Fruit fly (Drosophila melanogaster) whole organism, embryonic: ENCODE data around the gene CG3544.

Experiments
- Atf3 ChIP-seq: fragments of 200-800 bp; sonication (Bioruptor generic); optimal IDR thresholded peaks from 3 replicates; lab custom pipeline; 2016; ENCODE audit warnings: missing biosample characterization, missing genetic modification characterization
- CG10147 ChIP-seq: fragments of 200-800 bp; sonication (Bioruptor generic); optimal IDR thresholded peaks from 2 replicates; lab custom pipeline; 2019; ENCODE audit warnings: missing biosample characterization, mild to moderate bottlenecking, missing genetic modification characterization, moderate library complexity
- CG10654 ChIP-seq: fragments of 200-800 bp; sonication (Bioruptor generic); optimal IDR thresholded peaks from 2 replicates; lab custom pipeline; 2016; ENCODE audit warnings: missing biosample characterization, missing genetic modification characterization
- CG12071 ChIP-seq: fragments of 200-800 bp; sonication (Bioruptor generic); optimal IDR thresholded peaks from 3 replicates; lab custom pipeline; 2018; ENCODE audit warnings: missing biosample characterization, mild to moderate bottlenecking, missing genetic modification characterization
- CG12236 ChIP-seq: fragments of 200-800 bp; sonication (Bioruptor generic); optimal IDR thresholded peaks from 2 replicates; lab custom pipeline; 2016; ENCODE audit warnings: missing biosample characterization, missing genetic modification characterization
- CG12299 ChIP-seq: fragments of 200-800 bp; sonication (Bioruptor generic); optimal IDR thresholded peaks from 2 replicates; lab custom pipeline; 2018; ENCODE audit warnings: missing biosample characterization, mild to moderate bottlenecking, missing genetic modification characterization
- CG1602 ChIP-seq: fragments of 200-800 bp; sonication (Bioruptor generic); optimal IDR thresholded peaks from 3 replicates; lab custom pipeline; 2016; ENCODE audit warnings: missing biosample characterization, missing genetic modification characterization
- CG17186 ChIP-seq: fragments of 200-800 bp; sonication (Bioruptor generic); optimal IDR thresholded peaks from 3 replicates; lab custom pipeline; 2017; ENCODE audit warnings: missing biosample characterization, missing genetic modification reagents, missing genetic modification characterization
- CG17829 ChIP-seq: fragments of 200-800 bp; optimal IDR thresholded peaks from 2 replicates; lab custom pipeline; 2019; ENCODE audit warnings: missing biosample characterization, mild to moderate bottlenecking, missing genetic modification characterization, moderate library complexity
- CG17912 ChIP-seq: fragments of 200-800 bp; sonication (Bioruptor generic); optimal IDR thresholded peaks from 2 replicates; lab custom pipeline; 2018; ENCODE audit warnings: missing biosample characterization, mild to moderate bottlenecking, missing genetic modification characterization
- CG2199 ChIP-seq: fragments of 200-800 bp; sonication (Bioruptor generic); IDR thresholded peaks from 3 replicates; pipeline ENCODE4 v1.3.6; 2022; ENCODE audit warnings: missing biosample characterization, missing genetic modification characterization
- CG2202 ChIP-seq: fragments of 200-800 bp; sonication (Bioruptor generic); optimal IDR thresholded peaks from 2 replicates; lab custom pipeline; 2018; ENCODE audit warnings: missing biosample characterization, mild to moderate bottlenecking, missing genetic modification characterization
- CG30020 ChIP-seq: fragments of 200-800 bp; optimal IDR thresholded peaks from 2 replicates; lab custom pipeline; 2019; ENCODE audit warnings: missing biosample characterization, mild to moderate bottlenecking, missing genetic modification characterization, moderate library complexity
- CG5180 ChIP-seq: fragments of 200-800 bp; sonication (Bioruptor generic); optimal IDR thresholded peaks from 3 replicates; lab custom pipeline; 2017; ENCODE audit warnings: missing biosample characterization, missing genetic modification characterization, mild to moderate bottlenecking, moderate library complexity, missing genetic modification reagents
- CG6683 ChIP-seq: fragments of 200-800 bp; sonication (Bioruptor generic); optimal IDR thresholded peaks from 2 replicates; lab custom pipeline; 2017; ENCODE audit warnings: missing biosample characterization, mild to moderate bottlenecking, missing genetic modification characterization, missing genetic modification reagents
- CG8290 ChIP-seq, 3 experiments: fragments of 200-800 bp; sonication (Bioruptor generic); optimal IDR thresholded peaks; 2 replicates each; lab custom pipeline; 2016 to 2019; ENCODE audit warnings: missing biosample characterization in 3 of 3, missing genetic modification characterization in 3 of 3, mild to moderate bottlenecking in 2 of 3, moderate library complexity in 1 of 3
- CG9609 ChIP-seq: fragments of 200-800 bp; sonication (Bioruptor generic); optimal IDR thresholded peaks from 3 replicates; lab custom pipeline; 2016; ENCODE audit warnings: missing biosample characterization, missing genetic modification characterization
- CHES-1-like ChIP-seq: fragments of 200-800 bp; sonication (Bioruptor generic); optimal IDR thresholded peaks from 2 replicates; lab custom pipeline; 2016; ENCODE audit warnings: missing biosample characterization, missing genetic modification characterization
- Doc2 ChIP-seq: fragments of 200-800 bp; sonication (Bioruptor generic); IDR thresholded peaks from 2 replicates; pipeline ENCODE4 v1.3.6; 2022; ENCODE audit warnings: missing biosample characterization, missing genetic modification characterization
- GATAe ChIP-seq: fragments of 200-800 bp; sonication (Bioruptor generic); conservative IDR thresholded peaks from 2 replicates; pipeline ENCODE4 v1.3.6; 2022; ENCODE audit warnings: missing biosample characterization, missing genetic modification characterization
- Hmx ChIP-seq: fragments of 200-800 bp; sonication (Bioruptor generic); optimal IDR thresholded peaks from 2 replicates; lab custom pipeline; 2016; ENCODE audit warnings: missing biosample characterization, missing genetic modification characterization
- Med ChIP-seq: fragments of 200-800 bp; sonication (Bioruptor generic); peaks from one replicate; lab custom pipeline; 2016; ENCODE audit warnings: missing biosample characterization, missing genetic modification characterization, mild to moderate bottlenecking, inconsistent platforms, moderate library complexity
- Mrtf ChIP-seq: fragments of 200-800 bp; sonication (Bioruptor generic); IDR thresholded peaks from 3 replicates; pipeline ENCODE4 v1.3.6; 2022; ENCODE audit warnings: missing biosample characterization, missing genetic modification characterization
- Neu2 ChIP-seq: fragments of 200-800 bp; sonication (Bioruptor generic); optimal IDR thresholded peaks from 3 replicates; lab custom pipeline; 2016; ENCODE audit warnings: missing biosample characterization, missing genetic modification characterization, borderline replicate concordance
- Stat92E ChIP-seq, 3 experiments: fragments of >200 bp in 2 of 3; fragments of 200-800 bp in 1 of 3; sonication (Bioruptor generic) in 1 of 3; optimal IDR thresholded peaks; 2 replicates each; lab custom pipeline; 2017 to 2019; ENCODE audit warnings: missing biosample characterization in 3 of 3, missing genetic modification characterization in 3 of 3, mild to moderate bottlenecking in 1 of 3, moderate library complexity in 1 of 3
- Xbp1 ChIP-seq: fragments of 200-800 bp; sonication (Bioruptor generic); optimal IDR thresholded peaks from 3 replicates; lab custom pipeline; 2016; ENCODE audit warnings: missing biosample characterization, mild to moderate bottlenecking, missing genetic modification characterization
- abd-A ChIP-seq: fragments of 200-800 bp; sonication (Bioruptor generic); optimal IDR thresholded peaks from 3 replicates; lab custom pipeline; 2019; ENCODE audit warnings: missing biosample characterization, mild to moderate bottlenecking, missing genetic modification characterization, moderate library complexity
- aop ChIP-seq: fragments of 200-800 bp; sonication (Bioruptor generic); IDR thresholded peaks from 2 replicates; pipeline ENCODE4 v1.3.6; 2022; ENCODE audit warnings: missing biosample characterization, missing genetic modification characterization
- az2 ChIP-seq: fragments of 200-800 bp; sonication (Bioruptor generic); optimal IDR thresholded peaks from 3 replicates; lab custom pipeline; 2016; ENCODE audit warnings: missing biosample characterization, missing genetic modification characterization
- bowl ChIP-seq: fragments of 200-800 bp; sonication (Bioruptor generic); IDR thresholded peaks from 2 replicates; pipeline ENCODE4 v1.3.6; 2022; ENCODE audit warnings: missing biosample characterization, missing genetic modification characterization
- chm ChIP-seq: fragments of 200-800 bp; sonication (Bioruptor generic); IDR thresholded peaks from 2 replicates; pipeline ENCODE4 v1.3.6; 2022; ENCODE audit warnings: missing biosample characterization, missing genetic modification characterization
- chn ChIP-seq: fragments of 200-800 bp; sonication (Bioruptor generic); optimal IDR thresholded peaks from 2 replicates; lab custom pipeline; 2016; ENCODE audit warnings: missing biosample characterization, missing genetic modification characterization
- dpn ChIP-seq, 2 experiments: fragments of 200-800 bp; sonication (Bioruptor generic); optimal IDR thresholded peaks; 3 replicates each; lab custom pipeline; 2016; ENCODE audit warnings: missing biosample characterization in 2 of 2, missing genetic modification characterization in 2 of 2
- grau ChIP-seq: fragments of 200-800 bp; optimal IDR thresholded peaks from 3 replicates; lab custom pipeline; 2019; ENCODE audit warnings: missing biosample characterization, mild to moderate bottlenecking, missing genetic modification characterization, moderate library complexity
- inv ChIP-seq: fragments of 200-800 bp; sonication (Bioruptor generic); IDR thresholded peaks from 2 replicates; pipeline ENCODE4 v1.3.6; 2022; ENCODE audit warnings: missing biosample characterization, missing genetic modification characterization; ENCODE audit not compliant: partially characterized antibody
- kni ChIP-seq: fragments of 200-800 bp; sonication (Bioruptor generic); optimal IDR thresholded peaks from 3 replicates; lab custom pipeline; 2017; ENCODE audit warnings: mild to moderate bottlenecking, missing biosample characterization, missing genetic modification reagents, missing genetic modification characterization
- knrl ChIP-seq: fragments of 200-800 bp; sonication (Bioruptor generic); IDR thresholded peaks from 3 replicates; pipeline ENCODE4 v1.3.6; 2022; ENCODE audit warnings: missing biosample characterization, missing genetic modification characterization; ENCODE audit not compliant: partially characterized antibody
- lmd ChIP-seq: fragments of 200-800 bp; sonication (Bioruptor generic); IDR thresholded peaks from 2 replicates; pipeline ENCODE4 v1.3.6; 2022; ENCODE audit warnings: missing biosample characterization, missing genetic modification characterization
- maf-S ChIP-seq: fragments of 200-800 bp; sonication (Bioruptor generic); optimal IDR thresholded peaks from 2 replicates; lab custom pipeline; 2016; ENCODE audit warnings: missing biosample characterization, missing genetic modification characterization
- odd ChIP-seq: fragments of 200-800 bp; sonication (Bioruptor generic); optimal IDR thresholded peaks from 2 replicates; lab custom pipeline; 2017; ENCODE audit warnings: missing biosample characterization, mild to moderate bottlenecking, missing genetic modification characterization
- org-1 ChIP-seq: fragments of 200-800 bp; sonication (Bioruptor generic); optimal IDR thresholded peaks from 2 replicates; lab custom pipeline; 2017; ENCODE audit warnings: missing biosample characterization, missing genetic modification characterization
- prd ChIP-seq, 3 experiments: fragments of >200 bp in 2 of 3; fragments of 200-800 bp in 1 of 3; sonication (Bioruptor generic) in 1 of 3; optimal IDR thresholded peaks in 2 of 3; IDR thresholded peaks in 1 of 3; 2 replicates in 2 of 3; 3 replicates in 1 of 3; pipeline versions ENCODE4 v1.3.6 to Lab custom; 2017 to 2022; ENCODE audit warnings: missing biosample characterization in 1 of 3, missing genetic modification characterization in 1 of 3
- ro ChIP-seq: fragments of 200-800 bp; sonication (Bioruptor generic); IDR thresholded peaks from 2 replicates; pipeline ENCODE4 v1.3.6; 2022; ENCODE audit warnings: missing biosample characterization, missing genetic modification characterization
- so ChIP-seq: fragments of 200-800 bp; sonication (Bioruptor generic); IDR thresholded peaks from 3 replicates; pipeline ENCODE4 v1.3.6; 2022; ENCODE audit warnings: missing biosample characterization, missing genetic modification characterization
- trem ChIP-seq: fragments of 200-800 bp; optimal IDR thresholded peaks from 3 replicates; lab custom pipeline; 2019; ENCODE audit warnings: missing biosample characterization, mild to moderate bottlenecking, missing genetic modification characterization, moderate library complexity
- trh ChIP-seq: fragments of 200-800 bp; sonication (Bioruptor generic); optimal IDR thresholded peaks from 2 replicates; lab custom pipeline; 2016; ENCODE audit warnings: missing biosample characterization, missing genetic modification characterization
- wek ChIP-seq: fragments of 200-800 bp; sonication (Bioruptor generic); optimal IDR thresholded peaks from 3 replicates; lab custom pipeline; 2018; ENCODE audit warnings: missing biosample characterization, mild to moderate bottlenecking, missing genetic modification characterization, moderate library complexity
- wor ChIP-seq: fragments of 200-800 bp; sonication (Bioruptor generic); IDR thresholded peaks from 2 replicates; pipeline ENCODE4 v1.3.6; 2022; ENCODE audit warnings: missing biosample characterization, missing genetic modification characterization

Gene CG3544

DNA sequence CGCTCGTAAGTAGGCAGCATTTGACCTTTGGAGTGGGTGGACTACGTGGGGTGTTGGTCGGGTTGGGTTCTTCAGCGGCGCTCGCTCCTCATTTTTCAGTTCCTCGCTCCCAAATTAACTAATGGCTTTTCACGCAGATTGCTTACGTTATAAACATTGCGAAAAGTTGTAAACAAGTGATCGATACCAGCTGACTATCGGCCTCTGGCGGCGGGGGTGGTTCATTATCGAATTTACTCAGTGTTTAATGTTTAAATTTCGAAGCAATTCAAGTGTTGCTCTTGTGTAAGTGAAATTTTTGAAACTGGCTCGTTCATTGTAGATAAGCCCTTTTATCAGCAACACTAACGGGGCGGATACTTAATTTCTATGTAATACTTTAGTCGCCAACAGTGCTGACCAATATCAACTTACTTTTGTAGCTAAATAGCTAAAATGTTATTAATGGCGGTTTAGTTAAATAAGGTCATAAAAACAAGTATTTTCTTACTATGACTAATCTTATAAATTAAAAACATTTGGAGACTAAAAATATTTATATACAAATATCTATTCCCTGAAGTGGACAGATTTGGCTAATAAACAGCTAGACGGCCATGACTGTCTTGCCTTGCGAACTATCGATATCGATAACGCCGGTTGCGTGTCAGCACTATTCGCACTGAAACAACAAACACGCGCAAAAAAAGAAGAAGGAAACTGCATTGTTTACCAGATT lies 35.3 kb downstream of the CG3544 start, which contains the start of the genes PGAP2 and Clp (continued):
- TF ChIP-seq CG17912 (GFP tag; lab: Kevin White, UChicago) (no peak), odd (GFP tag; lab: Kevin White, UChicago) (no peak), Neu2 (GFP tag; lab: Kevin White, UChicago) (peak; percentile 33), CG1602 (GFP tag; lab: Kevin White, UChicago) (peak; percentile 79), bowl (no peak), org-1 (GFP tag; lab: Kevin White, UChicago) (peak; percentile 16), CG12236 (GFP tag; lab: Kevin White, UChicago) (no peak), CG17186 (peak; percentile 48), CG6683 (GFP tag; lab: Kevin White, UChicago) (no peak), CG30020 (tag; lab: Kevin White, UChicago) (peak; percentile 60), abd-A (tag; lab: Kevin White, UChicago) (no peak), CG10654 (GFP tag; lab: Kevin White, UChicago) (peak; percentile 62), maf-S (GFP tag; lab: Kevin White, UChicago) (peak; percentile 3), CG2202 (no peak), wek (GFP tag; lab: Kevin White, UChicago) (no peak), CG5180 (GFP tag; lab: Kevin White, UChicago) (peak; percentile 46), CG8290 (GFP tag; optimal IDR thresholded peaks at IDR 0.05; lab: Kevin White, UChicago) (peak; percentile 81), CG8290 (tag; optimal IDR thresholded peaks at IDR 0.05; lab: Kevin White, UChicago) (no peak), dpn (GFP tag; optimal IDR thresholded peaks at IDR 0.05; lab: Kevin White, UChicago) (peak; percentile 50 to 77), CG17829 (peak; percentile 68), Stat92E (GFP tag; optimal IDR thresholded peaks at IDR 0.05; lab: Kevin White, UChicago) (no peak), Doc2 (GFP tag; lab: Robert Waterston, UW) (no peak), trh (peak; percentile 51), lmd (GFP tag; lab: Robert Waterston, UW) (peak; percentile 84), az2 (GFP tag; lab: Kevin White, UChicago) (peak; percentile 64), ro (GFP tag; lab: Robert Waterston, UW) (peak; percentile 30; the same call in 1 of the 2 replicates), wor (GFP tag; lab: Robert Waterston, UW) (peak; percentile 61), CG12071 (GFP tag; lab: Kevin White, UChicago) (no peak), Med (GFP tag; lab: Kevin White, UChicago) (peak; percentile 89), Mrtf (GFP tag; lab: Robert Waterston, UW) (peak; percentile 51; the same call in 1 of the 3 replicates), CHES-1-like (peak; percentile 30), CG12299 (tag; lab: Kevin White, UChicago) (peak; percentile 45), Atf3 (GFP tag; lab: Kevin White, UChicago) (no peak), CG9609 (GFP tag; lab: Kevin White, UChicago) (peak; percentile 35), aop (GFP tag; lab: Robert Waterston, UW) (no peak), Hmx (GFP tag; lab: Kevin White, UChicago) (no peak), grau (tag; lab: Kevin White, UChicago) (peak; percentile 79), inv (GFP tag; lab: Robert Waterston, UW) (no peak), prd (optimal IDR thresholded peaks at IDR 0.05; lab: Kevin White, UChicago) (no peak), prd (GFP tag; IDR thresholded peaks at IDR 0.05; lab: Robert Waterston, UW) (peak; percentile 85), knrl (peak; percentile 52; the same call in 2 of the 3 replicates), trem (peak; percentile 71), CG2199 (GFP tag; lab: Robert Waterston, UW) (no peak), GATAe (GFP tag; lab: Robert Waterston, UW) (no peak), chn (GFP tag; lab: Kevin White, UChicago) (peak; percentile 51), CG10147 (peak; percentile 38), Xbp1 (GFP tag; lab: Kevin White, UChicago) (peak; percentile 81), kni (GFP tag; lab: Kevin White, UChicago) (no peak), so (peak; percentile 58; the same call in 1 of the 3 replicates), chm (GFP tag; lab: Robert Waterston, UW) (no peak)
